Fruit fly (Drosophila melanogaster) whole organism, embryonic: Measurements from ENCODE around the gene GluProRS.

ENCODE experiments used
- CG10147 ChIP-seq: fragments of 200-800 bp; sonication (Bioruptor generic); optimal IDR thresholded peaks from 2 replicates; lab custom pipeline; 2019; ENCODE audit warnings: missing biosample characterization, mild to moderate bottlenecking, missing genetic modification characterization, moderate library complexity
- CG10209 ChIP-seq: fragments of 200-800 bp; sonication (Bioruptor generic); optimal IDR thresholded peaks from 3 replicates; lab custom pipeline; 2017; ENCODE audit warnings: missing biosample characterization, mild to moderate bottlenecking, missing genetic modification characterization, missing genetic modification reagents
- CG10543 ChIP-seq: fragments of 200-800 bp; sonication (Bioruptor generic); optimal IDR thresholded peaks from 3 replicates; lab custom pipeline; 2017; ENCODE audit warnings: missing biosample characterization, mild to moderate bottlenecking, missing genetic modification characterization, moderate library complexity
- CG11456 ChIP-seq: fragments of 200-800 bp; sonication (Bioruptor generic); IDR thresholded peaks from 3 replicates; pipeline ENCODE4 v1.3.6; 2022; ENCODE audit warnings: missing biosample characterization, missing genetic modification characterization
- CG13296 ChIP-seq: fragments of 200-800 bp; sonication (Bioruptor generic); optimal IDR thresholded peaks from 3 replicates; lab custom pipeline; 2018; ENCODE audit warnings: missing biosample characterization, mild to moderate bottlenecking, missing genetic modification characterization
- CG17328 ChIP-seq: fragments of 200-800 bp; sonication (Bioruptor generic); IDR thresholded peaks from 2 replicates; pipeline ENCODE4 v1.3.6; 2022; ENCODE audit warnings: missing biosample characterization, missing genetic modification characterization
- CG17385 ChIP-seq: fragments of 200-800 bp; sonication (Bioruptor generic); optimal IDR thresholded peaks from 3 replicates; lab custom pipeline; 2018; ENCODE audit warnings: missing biosample characterization, mild to moderate bottlenecking, missing genetic modification characterization
- CG1832 ChIP-seq: fragments of 200-800 bp; sonication (Bioruptor generic); optimal IDR thresholded peaks from 2 replicates; lab custom pipeline; 2017; ENCODE audit warnings: missing biosample characterization, mild to moderate bottlenecking, missing genetic modification characterization, inconsistent platforms
- CG2202 ChIP-seq: fragments of 200-800 bp; sonication (Bioruptor generic); optimal IDR thresholded peaks from 2 replicates; lab custom pipeline; 2018; ENCODE audit warnings: missing biosample characterization, mild to moderate bottlenecking, missing genetic modification characterization
- CG30020 ChIP-seq: fragments of 200-800 bp; optimal IDR thresholded peaks from 2 replicates; lab custom pipeline; 2019; ENCODE audit warnings: missing biosample characterization, mild to moderate bottlenecking, missing genetic modification characterization, moderate library complexity
- CG42726 ChIP-seq: fragments of 200-800 bp; sonication (Bioruptor generic); IDR thresholded peaks from 2 replicates; pipeline ENCODE4 v1.3.6; 2022; ENCODE audit warnings: missing biosample characterization, missing genetic modification characterization; ENCODE audit not compliant: partially characterized antibody
- CG5180 ChIP-seq: fragments of 200-800 bp; sonication (Bioruptor generic); optimal IDR thresholded peaks from 3 replicates; lab custom pipeline; 2017; ENCODE audit warnings: missing biosample characterization, missing genetic modification characterization, mild to moderate bottlenecking, moderate library complexity, missing genetic modification reagents
- CG6254 ChIP-seq: fragments of 200-800 bp; sonication (Bioruptor generic); optimal IDR thresholded peaks from 3 replicates; lab custom pipeline; 2017; ENCODE audit warnings: mild to moderate bottlenecking, missing biosample characterization, missing genetic modification reagents, missing genetic modification characterization
- CG6854 ChIP-seq: fragments of 200-800 bp; sonication (Bioruptor generic); optimal IDR thresholded peaks from 3 replicates; lab custom pipeline; 2017; ENCODE audit warnings: missing biosample characterization, mild to moderate bottlenecking, missing genetic modification characterization
- CG7357 ChIP-seq: fragments of 200-800 bp; sonication (Bioruptor generic); IDR thresholded peaks from 3 replicates; pipeline ENCODE4 v1.3.6; 2022; ENCODE audit warnings: missing biosample characterization, missing genetic modification characterization
- CG7372 ChIP-seq: fragments of 200-800 bp; sonication (Bioruptor generic); IDR thresholded peaks from 2 replicates; pipeline ENCODE4 v1.3.6; 2022; ENCODE audit warnings: missing biosample characterization, missing genetic modification characterization
- CG8290 ChIP-seq, 3 experiments: fragments of 200-800 bp; sonication (Bioruptor generic); optimal IDR thresholded peaks; 2 replicates each; lab custom pipeline; 2016 to 2019; ENCODE audit warnings: missing biosample characterization in 3 of 3, missing genetic modification characterization in 3 of 3, mild to moderate bottlenecking in 2 of 3, moderate library complexity in 1 of 3
- CG8924 ChIP-seq: fragments of 200-800 bp; optimal IDR thresholded peaks from 3 replicates; lab custom pipeline; 2019; ENCODE audit warnings: missing biosample characterization, mild to moderate bottlenecking, missing genetic modification characterization, moderate library complexity
- CG9609 ChIP-seq: fragments of 200-800 bp; sonication (Bioruptor generic); optimal IDR thresholded peaks from 3 replicates; lab custom pipeline; 2016; ENCODE audit warnings: missing biosample characterization, missing genetic modification characterization
- Gsc ChIP-seq: fragments of 200-800 bp; sonication (Bioruptor generic); IDR thresholded peaks from 2 replicates; pipeline ENCODE4 v1.3.6; 2022; ENCODE audit warnings: missing biosample characterization, missing genetic modification characterization
- HmgZ ChIP-seq: fragments of 200-800 bp; sonication (Bioruptor generic); optimal IDR thresholded peaks from 2 replicates; lab custom pipeline; 2018; ENCODE audit warnings: missing biosample characterization, mild to moderate bottlenecking, missing genetic modification characterization
- Kr ChIP-seq: fragments of 200-800 bp; sonication (Bioruptor generic); optimal IDR thresholded peaks from 2 replicates; lab custom pipeline; 2017; ENCODE audit warnings: missing biosample characterization, mild to moderate bottlenecking, missing genetic modification characterization
- Max ChIP-seq: fragments of 200-800 bp; sonication (Bioruptor generic); optimal IDR thresholded peaks from 2 replicates; lab custom pipeline; 2016; ENCODE audit warnings: missing biosample characterization, mild to moderate bottlenecking, missing genetic modification characterization
- Nf-YA ChIP-seq: fragments of 200-800 bp; sonication (Bioruptor generic); IDR thresholded peaks from 2 replicates; pipeline ENCODE4 v1.3.6; 2022; ENCODE audit warnings: missing biosample characterization, missing genetic modification characterization
- Nf-YB ChIP-seq: fragments of 200-800 bp; sonication (Bioruptor generic); optimal IDR thresholded peaks from 3 replicates; lab custom pipeline; 2019; ENCODE audit warnings: missing biosample characterization, mild to moderate bottlenecking, missing genetic modification characterization, moderate library complexity
- Rfx ChIP-seq: fragments of 200-800 bp; sonication (Bioruptor generic); IDR thresholded peaks from 2 replicates; pipeline ENCODE4 v1.3.6; 2022; ENCODE audit warnings: missing biosample characterization, missing genetic modification characterization
- Sin3A ChIP-seq: fragments of >200 bp; optimal IDR thresholded peaks from 2 replicates; lab custom pipeline; 2018
- Sry-β ChIP-seq: fragments of 200-800 bp; sonication (Bioruptor generic); optimal IDR thresholded peaks from 2 replicates; lab custom pipeline; 2018; ENCODE audit warnings: missing biosample characterization, mild to moderate bottlenecking, missing genetic modification characterization, moderate library complexity
- Stat92E ChIP-seq, 3 experiments: fragments of >200 bp in 2 of 3; fragments of 200-800 bp in 1 of 3; sonication (Bioruptor generic) in 1 of 3; optimal IDR thresholded peaks; 2 replicates each; lab custom pipeline; 2017 to 2019; ENCODE audit warnings: missing biosample characterization in 3 of 3, missing genetic modification characterization in 3 of 3, mild to moderate bottlenecking in 1 of 3, moderate library complexity in 1 of 3
- Trl ChIP-seq, 3 experiments: fragments of >200 bp in 2 of 3; fragments of 200-800 bp in 1 of 3; sonication (Bioruptor generic) in 1 of 3; optimal IDR thresholded peaks; 2 replicates in 1 of 3; 3 replicates in 2 of 3; lab custom pipeline; 2016 to 2017; ENCODE audit warnings: missing biosample characterization in 1 of 3, missing genetic modification characterization in 1 of 3
- amos ChIP-seq: fragments of 200-800 bp; sonication (Bioruptor generic); IDR thresholded peaks from 2 replicates; pipeline ENCODE4 v1.3.6; 2022; ENCODE audit warnings: missing biosample characterization, missing genetic modification characterization; ENCODE audit not compliant: partially characterized antibody
- ato ChIP-seq: fragments of 200-800 bp; sonication (Bioruptor generic); IDR thresholded peaks from 2 replicates; pipeline ENCODE4 v1.3.6; 2022; ENCODE audit warnings: missing biosample characterization, missing genetic modification characterization; ENCODE audit not compliant: partially characterized antibody
- bbx ChIP-seq: fragments of 200-800 bp; sonication (Bioruptor generic); IDR thresholded peaks from 2 replicates; pipeline ENCODE4 v1.3.6; 2022; ENCODE audit warnings: missing biosample characterization, missing genetic modification characterization; ENCODE audit not compliant: partially characterized antibody
- chm ChIP-seq: fragments of 200-800 bp; sonication (Bioruptor generic); IDR thresholded peaks from 2 replicates; pipeline ENCODE4 v1.3.6; 2022; ENCODE audit warnings: missing biosample characterization, missing genetic modification characterization
- crol ChIP-seq: fragments of 200-800 bp; sonication (Bioruptor generic); IDR thresholded peaks from 2 replicates; pipeline ENCODE4 v1.3.6; 2022; ENCODE audit warnings: missing biosample characterization, missing genetic modification characterization
- dan ChIP-seq: fragments of 200-800 bp; sonication (Bioruptor generic); IDR thresholded peaks from 2 replicates; pipeline ENCODE4 v1.3.6; 2022; ENCODE audit warnings: missing biosample characterization, missing genetic modification characterization
- dm ChIP-seq: fragments of 200-800 bp; sonication (Bioruptor generic); optimal IDR thresholded peaks from 3 replicates; lab custom pipeline; 2016; ENCODE audit warnings: missing biosample characterization, missing genetic modification characterization
- ewg ChIP-seq: fragments of 200-800 bp; sonication (Bioruptor generic); optimal IDR thresholded peaks from 3 replicates; lab custom pipeline; 2017; ENCODE audit warnings: mild to moderate bottlenecking, missing biosample characterization, missing genetic modification reagents, missing genetic modification characterization
- gce ChIP-seq: fragments of 200-800 bp; sonication (Bioruptor generic); IDR thresholded peaks from 3 replicates; pipeline ENCODE4 v1.3.6; 2022; ENCODE audit warnings: missing biosample characterization, missing genetic modification characterization
- h ChIP-seq: fragments of >200 bp; optimal IDR thresholded peaks from 2 replicates; lab custom pipeline; 2017
- hth ChIP-seq: fragments of >200 bp; optimal IDR thresholded peaks from 2 replicates; lab custom pipeline; 2017; ENCODE audit warnings: inconsistent platforms
- ind ChIP-seq: fragments of 200-800 bp; sonication (Bioruptor generic); optimal IDR thresholded peaks from 3 replicates; lab custom pipeline; 2016; ENCODE audit warnings: missing biosample characterization, missing genetic modification characterization
- jigr1 ChIP-seq: fragments of 200-800 bp; sonication (Bioruptor generic); IDR thresholded peaks from 3 replicates; pipeline ENCODE4 v1.3.6; 2022; ENCODE audit warnings: missing biosample characterization, missing genetic modification characterization
- maf-S ChIP-seq: fragments of 200-800 bp; sonication (Bioruptor generic); optimal IDR thresholded peaks from 2 replicates; lab custom pipeline; 2016; ENCODE audit warnings: missing biosample characterization, missing genetic modification characterization
- pum ChIP-seq: fragments of 200-800 bp; sonication (Bioruptor generic); optimal IDR thresholded peaks from 2 replicates; lab custom pipeline; 2016; ENCODE audit warnings: missing biosample characterization, missing genetic modification characterization
- row ChIP-seq: fragments of 200-800 bp; sonication (Bioruptor generic); IDR thresholded peaks from 3 replicates; pipeline ENCODE4 v1.3.6; 2022; ENCODE audit warnings: missing biosample characterization, missing genetic modification characterization
- sens ChIP-seq: fragments of 200-800 bp; sonication (Bioruptor generic); peaks from one replicate; lab custom pipeline; 2016; ENCODE audit warnings: missing biosample characterization, missing genetic modification characterization
- sna ChIP-seq: fragments of 200-800 bp; sonication (Bioruptor generic); IDR thresholded peaks from 2 replicates; pipeline ENCODE4 v1.3.6; 2022; ENCODE audit warnings: missing biosample characterization, missing genetic modification characterization; ENCODE audit not compliant: partially characterized antibody
- unc-4 ChIP-seq: fragments of 200-800 bp; sonication (Bioruptor generic); IDR thresholded peaks from 2 replicates; pipeline ENCODE4 v1.3.6; 2022; ENCODE audit warnings: missing biosample characterization, missing genetic modification characterization; ENCODE audit not compliant: partially characterized antibody
- vfl ChIP-seq: fragments of 200-800 bp; sonication (Bioruptor generic); optimal IDR thresholded peaks from 2 replicates; lab custom pipeline; 2016; ENCODE audit warnings: missing biosample characterization, missing genetic modification characterization

Gene GluProRS

DNA sequence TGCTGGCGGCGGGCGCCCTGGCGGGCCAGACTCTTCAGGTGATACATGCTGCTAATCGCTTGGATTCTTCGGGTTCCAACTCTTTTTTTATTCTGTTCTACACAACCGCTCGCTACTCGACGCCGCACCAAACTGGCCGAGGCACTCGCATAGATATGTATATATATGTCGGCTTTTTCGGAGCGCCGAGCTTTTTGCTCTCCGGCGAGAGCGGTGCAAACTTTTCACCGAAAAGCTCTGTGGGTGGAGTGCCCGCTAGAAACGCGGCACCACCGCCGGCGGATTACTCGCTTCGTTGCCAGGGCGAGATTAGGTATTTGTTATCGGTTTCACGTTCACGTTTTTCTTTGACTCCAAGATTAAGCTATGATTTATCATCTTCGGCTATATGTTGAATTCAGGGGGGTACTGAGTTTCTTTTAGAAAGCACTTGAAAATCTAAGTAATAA lies 15.2 kb downstream of the GluProRS start, which contains the start of gene Gdh (continued):
- no peak; the same call in 1 of the 2 replicates for TF ChIP-seq Nf-YA (GFP tag; lab: Robert Waterston, UW)
- 0 out of 2 replicates have a peak, but pooled peaks have one; percentile 46 for TF ChIP-seq bbx
- no peak for TF ChIP-seq crol (GFP tag; lab: Robert Waterston, UW)
- no peak for TF ChIP-seq CG2202 (tag; lab: Kevin White, UChicago)
- no peak for TF ChIP-seq gce (GFP tag; lab: Robert Waterston, UW)
- TF ChIP-seq sens (GFP tag; lab: Kevin White, UChicago), result peak; percentile 77
- TF ChIP-seq CG6854 (GFP tag; lab: Kevin White, UChicago), result peak; percentile 53
- TF ChIP-seq CG13296 (GFP tag; lab: Kevin White, UChicago), result peak; percentile 51
- no peak for TF ChIP-seq CG7357 (GFP tag; lab: Robert Waterston, UW)
- peak in 1 of 3 experiments; percentile 12 for TF ChIP-seq Stat92E (GFP tag; optimal IDR thresholded peaks at IDR 0.05; lab: Kevin White, UChicago)
- peak; percentile 53 to 69 for TF ChIP-seq Trl (optimal IDR thresholded peaks at IDR 0.05; lab: Kevin White, UChicago)
- TF ChIP-seq Trl (GFP tag; optimal IDR thresholded peaks at IDR 0.05; lab: Kevin White, UChicago), result peak; percentile 24
- TF ChIP-seq CG8924, result no peak
- TF ChIP-seq CG10543, result peak; percentile 77
- peak; percentile 36; the same call in 1 of the 3 replicates for TF ChIP-seq row
- no peak for TF ChIP-seq ind (GFP tag; lab: Kevin White, UChicago)
- TF ChIP-seq jigr1 (GFP tag; lab: Robert Waterston, UW), result no peak
- TF ChIP-seq CG1832 (GFP tag; lab: Kevin White, UChicago), result no peak
- no peak for TF ChIP-seq Gsc (GFP tag; lab: Robert Waterston, UW)
- TF ChIP-seq chm (GFP tag; lab: Robert Waterston, UW), result peak; percentile 70; the same call in 1 of the 2 replicates
- no peak for TF ChIP-seq CG6254 (GFP tag; lab: Kevin White, UChicago)
- peak; percentile 60; the same call in 1 of the 2 replicates for TF ChIP-seq amos (GFP tag; lab: Robert Waterston, UW)
- TF ChIP-seq CG11456 (GFP tag; lab: Robert Waterston, UW), result no peak
- TF ChIP-seq Nf-YB (GFP tag; lab: Kevin White, UChicago), result no peak
- no peak for TF ChIP-seq dm (GFP tag; lab: Kevin White, UChicago)
- TF ChIP-seq Rfx (GFP tag; lab: Robert Waterston, UW), result peak; percentile 64
- no peak for TF ChIP-seq CG30020 (tag; lab: Kevin White, UChicago)
- TF ChIP-seq sna, result peak; percentile 63
- no peak for TF ChIP-seq hth (lab: Kevin White, UChicago)
- no peak for TF ChIP-seq CG8290 (GFP tag; optimal IDR thresholded peaks at IDR 0.05; lab: Kevin White, UChicago)
- TF ChIP-seq CG8290 (tag; optimal IDR thresholded peaks at IDR 0.05; lab: Kevin White, UChicago), result peak in 1 of 2 experiments; percentile 58
- no peak for TF ChIP-seq Kr
- no peak for TF ChIP-seq CG9609 (GFP tag; lab: Kevin White, UChicago)
- no peak for TF ChIP-seq dan
- no peak for TF ChIP-seq CG10209 (GFP tag; lab: Kevin White, UChicago)
- peak; percentile 59 for TF ChIP-seq unc-4
- TF ChIP-seq ewg, result no peak
- TF ChIP-seq CG5180 (GFP tag; lab: Kevin White, UChicago), result no peak
- TF ChIP-seq CG42726 (GFP tag; lab: Robert Waterston, UW), result peak; percentile 70; the same call in 1 of the 2 replicates
- TF ChIP-seq maf-S (GFP tag; lab: Kevin White, UChicago), result no peak
- TF ChIP-seq CG7372 (GFP tag; lab: Robert Waterston, UW), result no peak
- no peak for TF ChIP-seq h (lab: Kevin White, UChicago)
- TF ChIP-seq HmgZ (tag; lab: Kevin White, UChicago), result peak; percentile 64
- TF ChIP-seq vfl (GFP tag; lab: Kevin White, UChicago), result no peak
- peak; percentile 32; the same call in 1 of the 2 replicates for TF ChIP-seq CG17328 (GFP tag; lab: Robert Waterston, UW)
- no peak for TF ChIP-seq Sin3A (lab: Kevin White, UChicago)
- no peak for TF ChIP-seq Sry-β (GFP tag; lab: Kevin White, UChicago)
- TF ChIP-seq ato (GFP tag; lab: Robert Waterston, UW), result 0 out of 2 replicates have a peak, but pooled peaks have one; percentile 7
- peak; percentile 15 for TF ChIP-seq Max (GFP tag; lab: Kevin White, UChicago)
- peak; percentile 35 for TF ChIP-seq CG10147 (GFP tag; lab: Kevin White, UChicago)
- no peak for TF ChIP-seq pum (GFP tag; lab: Kevin White, UChicago)
- peak; percentile 52 for TF ChIP-seq CG17385 (GFP tag; lab: Kevin White, UChicago)
